Worm (Caenorhabditis elegans): Measurements from ENCODE around the gene T13F3.8.

- TF ChIP-seq ztf-11 (tag; optimal IDR thresholded peaks at IDR 0.05) (no peak), elt-3 (tag; optimal IDR thresholded peaks at IDR 0.05) (no peak), daf-12 (tag; optimal IDR thresholded peaks at IDR 0.05) (no peak), jun-1 (tag; optimal IDR thresholded peaks at IDR 0.05) (no peak), unc-39 (tag; optimal IDR thresholded peaks at IDR 0.05) (no peak), fkh-10 (GFP tag; optimal IDR thresholded peaks at IDR 0.05) (no peak), nhr-25 (tag; optimal IDR thresholded peaks at IDR 0.05) (no peak), ceh-82 (tag; optimal IDR thresholded peaks at IDR 0.05) (no peak), ama-1 (optimal IDR thresholded peaks at IDR 0.05) (no peak), nhr-11 (tag; optimal IDR thresholded peaks at IDR 0.05) (no peak), nhr-237 (tag; optimal IDR thresholded peaks at IDR 0.05) (no peak)
These were observed 49.6 kb upstream of the T13F3.8 start for ce11 chrV:16220020-16220419.
